Fruit fly (Drosophila melanogaster) whole organism, embryonic: ENCODE data around the gene TRAM.

Experiments used
- Abd-B ChIP-seq: fragments of 200-800 bp; sonication (Bioruptor generic); optimal IDR thresholded peaks from 2 replicates; lab custom pipeline; 2018; ENCODE audit warnings: missing biosample characterization, mild to moderate bottlenecking, missing genetic modification characterization, moderate library complexity
- Atf3 ChIP-seq: fragments of 200-800 bp; sonication (Bioruptor generic); optimal IDR thresholded peaks from 3 replicates; lab custom pipeline; 2016; ENCODE audit warnings: missing biosample characterization, missing genetic modification characterization
- B-H2 ChIP-seq: fragments of 200-800 bp; sonication (Bioruptor generic); optimal IDR thresholded peaks from 2 replicates; lab custom pipeline; 2018; ENCODE audit warnings: missing biosample characterization, mild to moderate bottlenecking, missing genetic modification characterization
- CG10979 ChIP-seq: fragments of 200-800 bp; sonication (Bioruptor generic); optimal IDR thresholded peaks from 2 replicates; lab custom pipeline; 2018; ENCODE audit warnings: missing biosample characterization, mild to moderate bottlenecking, missing genetic modification characterization, moderate library complexity
- CG12942 ChIP-seq: fragments of 200-800 bp; sonication (Bioruptor generic); optimal IDR thresholded peaks from 3 replicates; lab custom pipeline; 2016; ENCODE audit warnings: missing biosample characterization, missing genetic modification characterization
- CG15696 ChIP-seq: fragments of 200-800 bp; sonication (Bioruptor generic); optimal IDR thresholded peaks from 2 replicates; lab custom pipeline; 2019; ENCODE audit warnings: missing biosample characterization, mild to moderate bottlenecking, missing genetic modification characterization, moderate library complexity
- CG16863 ChIP-seq: fragments of 200-800 bp; sonication (Bioruptor generic); optimal IDR thresholded peaks from 3 replicates; lab custom pipeline; 2016; ENCODE audit warnings: missing biosample characterization, missing genetic modification characterization
- CG17385 ChIP-seq: fragments of 200-800 bp; sonication (Bioruptor generic); optimal IDR thresholded peaks from 3 replicates; lab custom pipeline; 2018; ENCODE audit warnings: missing biosample characterization, mild to moderate bottlenecking, missing genetic modification characterization
- CG18599 ChIP-seq: fragments of 200-800 bp; sonication (Bioruptor generic); optimal IDR thresholded peaks from 3 replicates; lab custom pipeline; 2017; ENCODE audit warnings: missing biosample characterization, missing genetic modification characterization, mild to moderate bottlenecking, moderate library complexity, missing genetic modification reagents
- CG2129 ChIP-seq: fragments of 200-800 bp; sonication (Bioruptor generic); IDR thresholded peaks from 2 replicates; pipeline ENCODE4 v1.3.6; 2022; ENCODE audit warnings: missing biosample characterization, missing genetic modification characterization; ENCODE audit not compliant: partially characterized antibody
- CG2678 ChIP-seq: fragments of 200-800 bp; sonication (Bioruptor generic); optimal IDR thresholded peaks from 3 replicates; lab custom pipeline; 2019; ENCODE audit warnings: missing biosample characterization, mild to moderate bottlenecking, missing genetic modification characterization, moderate library complexity
- CG31388 ChIP-seq: fragments of 200-800 bp; sonication (Bioruptor generic); optimal IDR thresholded peaks from 2 replicates; lab custom pipeline; 2016; ENCODE audit warnings: missing biosample characterization, missing genetic modification characterization
- CG33557 ChIP-seq: fragments of 200-800 bp; sonication (Bioruptor generic); optimal IDR thresholded peaks from 2 replicates; lab custom pipeline; 2019; ENCODE audit warnings: missing biosample characterization, mild to moderate bottlenecking, missing genetic modification characterization, moderate library complexity
- CG4328 ChIP-seq: fragments of 200-800 bp; sonication (Bioruptor generic); optimal IDR thresholded peaks from 3 replicates; lab custom pipeline; 2017; ENCODE audit warnings: missing biosample characterization, missing genetic modification reagents, missing genetic modification characterization
- CG6654 ChIP-seq: fragments of 200-800 bp; sonication (Bioruptor generic); optimal IDR thresholded peaks from 2 replicates; lab custom pipeline; 2017; ENCODE audit warnings: missing biosample characterization, mild to moderate bottlenecking, missing genetic modification characterization
- CG6813 ChIP-seq: fragments of 200-800 bp; sonication (Bioruptor generic); optimal IDR thresholded peaks from 2 replicates; lab custom pipeline; 2017; ENCODE audit warnings: missing biosample characterization, missing genetic modification characterization, mild to moderate bottlenecking, moderate library complexity, missing genetic modification reagents
- CG7271 ChIP-seq: fragments of 200-800 bp; sonication (Bioruptor generic); optimal IDR thresholded peaks from 2 replicates; lab custom pipeline; 2018; ENCODE audit warnings: missing biosample characterization, mild to moderate bottlenecking, missing genetic modification characterization, moderate library complexity
- CG7786 ChIP-seq: fragments of 200-800 bp; sonication (Bioruptor generic); optimal IDR thresholded peaks from 2 replicates; lab custom pipeline; 2016; ENCODE audit warnings: missing biosample characterization, missing genetic modification characterization
- CG8388 ChIP-seq: fragments of 200-800 bp; sonication (Bioruptor generic); optimal IDR thresholded peaks from 2 replicates; lab custom pipeline; 2019; ENCODE audit warnings: missing biosample characterization, mild to moderate bottlenecking, missing genetic modification characterization, moderate library complexity
- CG8478 ChIP-seq: fragments of >200 bp; optimal IDR thresholded peaks from 2 replicates; lab custom pipeline; 2018
- CG8765 ChIP-seq: fragments of 200-800 bp; sonication (Bioruptor generic); IDR thresholded peaks from 2 replicates; pipeline ENCODE4 v1.3.6; 2022; ENCODE audit warnings: missing biosample characterization, missing genetic modification characterization
- CG8924 ChIP-seq: fragments of 200-800 bp; optimal IDR thresholded peaks from 3 replicates; lab custom pipeline; 2019; ENCODE audit warnings: missing biosample characterization, mild to moderate bottlenecking, missing genetic modification characterization, moderate library complexity
- D19A ChIP-seq: fragments of 200-800 bp; optimal IDR thresholded peaks from 3 replicates; lab custom pipeline; 2019; ENCODE audit warnings: missing biosample characterization, mild to moderate bottlenecking, missing genetic modification characterization, moderate library complexity
- Dbx ChIP-seq: fragments of 200-800 bp; sonication (Bioruptor generic); IDR thresholded peaks from 3 replicates; pipeline ENCODE4 v1.3.6; 2022; ENCODE audit warnings: missing biosample characterization, missing genetic modification characterization
- Dek ChIP-seq: fragments of 200-800 bp; sonication (Bioruptor generic); optimal IDR thresholded peaks from 3 replicates; lab custom pipeline; 2019; ENCODE audit warnings: missing biosample characterization, mild to moderate bottlenecking, missing genetic modification characterization, moderate library complexity
- H15 ChIP-seq: fragments of 200-800 bp; sonication (Bioruptor generic); IDR thresholded peaks from 3 replicates; pipeline ENCODE4 v1.3.6; 2022; ENCODE audit warnings: missing biosample characterization, missing genetic modification characterization
- HLH3B ChIP-seq: fragments of 200-800 bp; sonication (Bioruptor generic); IDR thresholded peaks from 2 replicates; pipeline ENCODE4 v1.3.6; 2022; ENCODE audit warnings: missing biosample characterization, missing genetic modification characterization
- HLHmδ ChIP-seq: fragments of 200-800 bp; sonication (Bioruptor generic); optimal IDR thresholded peaks from 2 replicates; lab custom pipeline; 2018; ENCODE audit warnings: missing biosample characterization, mild to moderate bottlenecking, missing genetic modification characterization, moderate library complexity
- Hr3 ChIP-seq: fragments of 200-800 bp; sonication (Bioruptor generic); optimal IDR thresholded peaks from 3 replicates; lab custom pipeline; 2016; ENCODE audit warnings: missing biosample characterization, missing genetic modification characterization
- Hr78 ChIP-seq, 2 experiments: fragments of 200-800 bp in 1 of 2; fragments of >200 bp in 1 of 2; sonication (Bioruptor generic) in 1 of 2; optimal IDR thresholded peaks; 2 replicates each; lab custom pipeline; 2017 to 2019; ENCODE audit warnings: missing biosample characterization in 2 of 2, missing genetic modification characterization in 2 of 2, mild to moderate bottlenecking in 1 of 2, moderate library complexity in 1 of 2
- Lim3 ChIP-seq: fragments of 200-800 bp; sonication (Bioruptor generic); IDR thresholded peaks from 2 replicates; pipeline ENCODE4 v1.3.6; 2022; ENCODE audit warnings: missing biosample characterization, missing genetic modification characterization
- Six4 ChIP-seq: fragments of 200-800 bp; sonication (Bioruptor generic); optimal IDR thresholded peaks from 2 replicates; lab custom pipeline; 2016; ENCODE audit warnings: missing biosample characterization, missing genetic modification characterization
- Sox102F ChIP-seq: fragments of 200-800 bp; sonication (Bioruptor generic); optimal IDR thresholded peaks from 2 replicates; lab custom pipeline; 2018; ENCODE audit warnings: missing biosample characterization, mild to moderate bottlenecking, missing genetic modification characterization, moderate library complexity
- TFAM ChIP-seq: fragments of 200-800 bp; sonication (Bioruptor generic); optimal IDR thresholded peaks from 2 replicates; lab custom pipeline; 2017; ENCODE audit warnings: missing biosample characterization, missing genetic modification characterization, inconsistent platforms
- al ChIP-seq: fragments of 200-800 bp; sonication (Bioruptor generic); IDR thresholded peaks from 2 replicates; pipeline ENCODE4 v1.3.6; 2022; ENCODE audit warnings: missing biosample characterization, missing genetic modification characterization
- br ChIP-seq: fragments of >200 bp; optimal IDR thresholded peaks from 2 replicates; lab custom pipeline; 2017
- btn ChIP-seq: fragments of 200-800 bp; sonication (Bioruptor generic); optimal IDR thresholded peaks from 2 replicates; lab custom pipeline; 2016; ENCODE audit warnings: missing biosample characterization, missing genetic modification characterization
- crp ChIP-seq, 2 experiments: fragments of 200-800 bp; sonication (Bioruptor generic); optimal IDR thresholded peaks; 2 replicates in 1 of 2; 3 replicates in 1 of 2; lab custom pipeline; 2017; ENCODE audit warnings: missing biosample characterization in 2 of 2, missing genetic modification characterization in 2 of 2, mild to moderate bottlenecking in 1 of 2, moderate library complexity in 1 of 2
- dysf ChIP-seq: fragments of 200-800 bp; sonication (Bioruptor generic); IDR thresholded peaks from 3 replicates; pipeline ENCODE4 v1.3.6; 2022; ENCODE audit warnings: missing biosample characterization, missing genetic modification characterization
- esg ChIP-seq: fragments of 200-800 bp; sonication (Bioruptor generic); conservative IDR thresholded peaks from 2 replicates; pipeline ENCODE4 v1.3.6; 2022; ENCODE audit warnings: missing biosample characterization, missing genetic modification characterization
- gcm ChIP-seq: fragments of 200-800 bp; sonication (Bioruptor generic); optimal IDR thresholded peaks from 2 replicates; lab custom pipeline; 2019; ENCODE audit warnings: missing biosample characterization, mild to moderate bottlenecking, missing genetic modification characterization, moderate library complexity
- hkb ChIP-seq, 2 experiments: fragments of 200-800 bp in 1 of 2; fragments of >200 bp in 1 of 2; sonication (Bioruptor generic) in 1 of 2; IDR thresholded peaks in 1 of 2; optimal IDR thresholded peaks in 1 of 2; 2 replicates each; pipeline versions ENCODE4 v1.3.6 to Lab custom; 2017 to 2022; ENCODE audit warnings: missing biosample characterization in 1 of 2, missing genetic modification characterization in 1 of 2
- hth ChIP-seq: fragments of >200 bp; optimal IDR thresholded peaks from 2 replicates; lab custom pipeline; 2017; ENCODE audit warnings: inconsistent platforms
- onecut ChIP-seq: fragments of 200-800 bp; sonication (Bioruptor generic); IDR thresholded peaks from 2 replicates; pipeline ENCODE4 v1.3.6; 2022; ENCODE audit warnings: missing biosample characterization, missing genetic modification characterization
- pfk ChIP-seq: fragments of 200-800 bp; sonication (Bioruptor generic); optimal IDR thresholded peaks from 2 replicates; lab custom pipeline; 2018; ENCODE audit warnings: missing biosample characterization, mild to moderate bottlenecking, missing genetic modification characterization, moderate library complexity
- slbo ChIP-seq: fragments of 200-800 bp; sonication (Bioruptor generic); IDR thresholded peaks from 2 replicates; pipeline ENCODE4 v1.3.6; 2022; ENCODE audit warnings: missing biosample characterization, missing genetic modification characterization
- tx ChIP-seq: fragments of 200-800 bp; sonication (Bioruptor generic); optimal IDR thresholded peaks from 2 replicates; lab custom pipeline; 2016; ENCODE audit warnings: missing biosample characterization, missing genetic modification characterization
- vnd ChIP-seq: fragments of 200-800 bp; sonication (Bioruptor generic); IDR thresholded peaks from 3 replicates; pipeline ENCODE4 v1.3.6; 2022; ENCODE audit warnings: missing biosample characterization, missing genetic modification characterization; ENCODE audit not compliant: partially characterized antibody
- vvl ChIP-seq: fragments of 200-800 bp; sonication (Bioruptor generic); IDR thresholded peaks from 2 replicates; pipeline ENCODE4 v1.3.6; 2022; ENCODE audit warnings: missing biosample characterization, missing genetic modification characterization

Gene TRAM

DNA sequence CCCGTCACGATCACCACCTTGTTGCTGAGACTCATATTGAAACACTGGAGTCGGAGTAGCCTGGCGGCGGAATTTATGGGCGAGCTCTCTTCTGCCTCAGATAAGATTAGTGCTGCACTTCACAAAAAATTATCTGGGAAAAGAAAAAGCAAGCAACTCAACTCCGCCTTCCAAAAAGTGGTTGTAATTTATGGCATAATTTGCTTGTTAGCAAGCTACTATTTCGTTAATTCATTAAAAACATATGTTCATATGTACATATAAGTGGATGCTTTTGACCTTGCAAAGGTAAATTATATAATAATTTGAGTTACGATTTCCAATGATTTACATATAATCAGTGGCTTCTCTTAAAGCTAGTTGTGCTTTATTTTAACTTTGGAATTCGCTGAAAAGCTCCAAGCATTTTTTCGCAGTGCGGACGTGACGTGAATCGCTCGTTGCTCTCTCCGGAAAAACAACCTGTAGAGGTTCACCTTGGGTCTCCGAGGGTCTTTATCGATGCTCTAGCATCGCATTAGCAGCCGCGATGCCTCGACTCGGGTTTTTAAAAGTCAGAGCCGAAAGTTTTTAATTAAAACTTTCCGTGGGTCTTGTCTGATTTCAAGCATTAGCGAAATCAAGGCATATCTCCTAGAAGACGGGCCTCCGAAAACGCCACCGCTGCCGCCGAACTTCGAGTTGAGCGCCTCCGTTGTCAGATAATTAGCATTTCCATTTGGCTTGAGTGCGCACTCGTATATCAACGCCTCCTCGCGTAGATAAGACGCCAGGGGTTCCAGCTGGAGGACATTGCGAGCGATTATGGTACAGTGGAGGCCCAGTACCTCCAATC is 12.6 kb downstream of the TRAM start, which contains the start of gene CG3699 (continued):
- TF ChIP-seq TFAM (GFP tag; lab: Kevin White, UChicago) (no peak), Hr3 (GFP tag; lab: Kevin White, UChicago) (peak; percentile 28), CG33557 (no peak), hth (lab: Kevin White, UChicago) (no peak), vvl (GFP tag; lab: Robert Waterston, UW) (no peak), Dbx (no peak), CG2678 (peak; percentile 77), Sox102F (GFP tag; lab: Kevin White, UChicago) (no peak), CG15696 (tag; lab: Kevin White, UChicago) (no peak), HLHmδ (GFP tag; lab: Kevin White, UChicago) (no peak), CG4328 (GFP tag; lab: Kevin White, UChicago) (peak; percentile 16), CG8765 (GFP tag; lab: Robert Waterston, UW) (no peak), CG10979 (tag; lab: Kevin White, UChicago) (peak; percentile 2), Abd-B (peak; percentile 18), CG7271 (tag; lab: Kevin White, UChicago) (no peak), hkb (optimal IDR thresholded peaks at IDR 0.05; lab: Kevin White, UChicago) (no peak), hkb (GFP tag; IDR thresholded peaks at IDR 0.05; lab: Robert Waterston, UW) (no peak; the same call in 1 of the 2 replicates), crp (GFP tag; optimal IDR thresholded peaks at IDR 0.05; lab: Kevin White, UChicago) (no peak), CG7786 (GFP tag; lab: Kevin White, UChicago) (no peak), CG6813 (peak; percentile 20), br (no peak), Six4 (GFP tag; lab: Kevin White, UChicago) (no peak), B-H2 (GFP tag; lab: Kevin White, UChicago) (no peak), esg (no peak), Hr78 (GFP tag; optimal IDR thresholded peaks at IDR 0.05; lab: Kevin White, UChicago) (no peak), vnd (GFP tag; lab: Robert Waterston, UW) (no peak), al (peak; percentile 32; the same call in 1 of the 2 replicates), gcm (GFP tag; lab: Kevin White, UChicago) (no peak), dysf (GFP tag; lab: Robert Waterston, UW) (peak; percentile 65; the same call in 2 of the 3 replicates), CG18599 (GFP tag; lab: Kevin White, UChicago) (peak; percentile 75), onecut (GFP tag; lab: Robert Waterston, UW) (no peak), CG31388 (GFP tag; lab: Kevin White, UChicago) (no peak), D19A (peak; percentile 14), CG12942 (GFP tag; lab: Kevin White, UChicago) (no peak), CG16863 (GFP tag; lab: Kevin White, UChicago) (no peak), CG8388 (GFP tag; lab: Kevin White, UChicago) (no peak), HLH3B (GFP tag; lab: Robert Waterston, UW) (no peak), CG17385 (peak; percentile 43), btn (GFP tag; lab: Kevin White, UChicago) (no peak), pfk (GFP tag; lab: Kevin White, UChicago) (no peak), CG8924 (tag; lab: Kevin White, UChicago) (peak; percentile 51), CG8478 (lab: Kevin White, UChicago) (no peak), tx (GFP tag; lab: Kevin White, UChicago) (no peak), Lim3 (no peak), CG6654 (GFP tag; lab: Kevin White, UChicago) (no peak), slbo (no peak; the same call in 1 of the 2 replicates), Dek (tag; lab: Kevin White, UChicago) (peak; percentile 7), Atf3 (GFP tag; lab: Kevin White, UChicago) (no peak), CG2129 (GFP tag; lab: Robert Waterston, UW) (no peak), H15 (GFP tag; lab: Robert Waterston, UW) (no peak)
